Fruit fly (Drosophila melanogaster): ENCODE results near the gene CG6005.

CG6005 gene

dm6 chr3R:19017318-19018043 lies 6.3 kb downstream of the CG6005 start:
- TF ChIP-seq psq (optimal IDR thresholded peaks at IDR 0.05): no peak
- no peak for TF ChIP-seq ttk (optimal IDR thresholded peaks at IDR 0.05)
- TF ChIP-seq h (optimal IDR thresholded peaks at IDR 0.05): no peak
- TF ChIP-seq Myc (optimal IDR thresholded peaks at IDR 0.05): no peak
- TF ChIP-seq Sin3A (optimal IDR thresholded peaks at IDR 0.05): no peak
- TF ChIP-seq insv (optimal IDR thresholded peaks at IDR 0.05): no peak

- TF ChIP-seq h (optimal IDR thresholded peaks at IDR 0.05) (no peak), Sin3A (optimal IDR thresholded peaks at IDR 0.05) (no peak), psq (optimal IDR thresholded peaks at IDR 0.05) (no peak), ttk (optimal IDR thresholded peaks at IDR 0.05) (no peak), Myc (optimal IDR thresholded peaks at IDR 0.05) (no peak), insv (optimal IDR thresholded peaks at IDR 0.05) (no peak)
These were observed 8.4 kb downstream of the CG6005 start for dm6 chr3R:19015423-19015810.

DNA sequence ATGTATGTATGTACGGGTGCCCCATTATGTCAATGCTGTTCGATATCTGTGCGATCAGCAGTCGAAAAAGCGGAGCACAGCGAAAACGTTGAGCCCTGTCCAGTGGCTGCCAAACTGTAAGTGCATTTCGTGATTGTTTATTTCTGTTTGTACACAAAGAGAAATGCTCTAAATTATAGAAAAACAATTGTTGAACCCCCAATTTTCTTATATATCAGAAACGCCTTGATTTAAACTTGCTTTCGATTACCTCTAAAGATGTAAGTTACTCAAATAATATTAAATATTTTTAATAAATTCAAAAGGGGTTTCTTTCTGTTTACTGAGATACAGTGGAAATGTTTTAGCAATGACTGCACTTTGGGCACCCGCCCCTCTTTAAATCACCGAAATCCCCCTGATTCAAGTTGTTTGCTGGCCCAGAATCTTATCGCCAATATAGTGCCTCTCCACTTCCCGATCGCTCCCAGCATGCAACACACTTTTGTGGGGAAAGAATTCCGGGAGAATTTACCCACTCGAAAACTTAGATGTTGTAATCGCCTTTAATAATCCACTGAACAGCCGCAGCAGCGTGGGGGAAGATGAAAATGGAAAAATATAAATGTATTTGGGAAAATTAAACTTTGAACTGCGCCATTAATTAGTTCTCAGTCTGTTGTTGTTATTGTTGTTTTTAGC lies 8.9 kb downstream of the CG6005 start:
- TF ChIP-seq insv (optimal IDR thresholded peaks at IDR 0.05): no peak
- TF ChIP-seq psq (optimal IDR thresholded peaks at IDR 0.05): no peak
- TF ChIP-seq h (optimal IDR thresholded peaks at IDR 0.05): no peak
- TF ChIP-seq Sin3A (optimal IDR thresholded peaks at IDR 0.05): no peak
- no peak for TF ChIP-seq ttk (optimal IDR thresholded peaks at IDR 0.05)
- TF ChIP-seq Myc (optimal IDR thresholded peaks at IDR 0.05): no peak

DNA sequence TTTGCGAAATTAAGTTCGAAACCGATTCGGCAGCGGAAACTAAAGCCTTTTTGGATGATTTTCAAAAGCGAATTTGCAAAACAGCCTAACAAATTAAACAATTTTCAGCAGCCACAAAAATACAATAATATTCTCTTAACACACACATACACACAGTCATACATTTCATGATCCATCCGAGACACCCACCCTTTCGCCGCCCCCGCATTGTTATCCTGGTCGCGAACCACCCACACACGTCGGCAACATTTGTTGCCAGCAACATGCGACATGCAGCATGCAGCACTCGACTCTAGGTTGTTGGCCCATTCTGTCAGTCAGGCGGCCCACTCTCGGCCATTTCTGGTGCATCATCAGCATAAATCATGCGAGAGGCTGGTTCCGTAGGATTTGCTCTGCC lies 9.8 kb downstream of the CG6005 start:
- TF ChIP-seq insv (optimal IDR thresholded peaks at IDR 0.05): no peak
- no peak for TF ChIP-seq Myc (optimal IDR thresholded peaks at IDR 0.05)
- no peak for TF ChIP-seq psq (optimal IDR thresholded peaks at IDR 0.05)
- no peak for TF ChIP-seq ttk (optimal IDR thresholded peaks at IDR 0.05)
- TF ChIP-seq h (optimal IDR thresholded peaks at IDR 0.05): no peak

DNA sequence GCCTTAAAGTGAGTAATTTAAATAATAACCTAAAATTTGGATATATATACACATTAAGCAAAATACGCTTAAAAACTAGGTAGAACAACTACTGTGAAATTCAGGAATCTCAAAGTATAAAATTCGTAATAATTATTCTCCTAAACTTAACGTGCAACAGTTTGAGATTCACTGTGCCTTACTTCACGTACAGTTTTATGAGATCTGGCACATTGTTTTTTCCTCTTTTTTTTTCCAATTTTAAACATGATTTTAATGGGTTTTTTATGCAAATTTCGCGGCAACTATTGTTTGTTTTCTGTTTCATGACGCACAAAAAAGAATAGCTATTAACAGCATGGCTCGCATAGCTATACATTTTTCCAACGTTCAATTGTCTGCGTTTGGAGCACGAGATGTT lies 11.9 kb downstream of the CG6005 start:
- TF ChIP-seq insv (optimal IDR thresholded peaks at IDR 0.05): no peak

dm6 chr3R:19010923-19011322 lies 12.9 kb downstream of the CG6005 start:
- TF ChIP-seq ttk (optimal IDR thresholded peaks at IDR 0.05): no peak
- TF ChIP-seq insv (optimal IDR thresholded peaks at IDR 0.05): no peak
- no peak for TF ChIP-seq Myc (optimal IDR thresholded peaks at IDR 0.05)
- no peak for TF ChIP-seq psq (optimal IDR thresholded peaks at IDR 0.05)
- no peak for TF ChIP-seq Sin3A (optimal IDR thresholded peaks at IDR 0.05)
- no peak for TF ChIP-seq h (optimal IDR thresholded peaks at IDR 0.05)

DNA sequence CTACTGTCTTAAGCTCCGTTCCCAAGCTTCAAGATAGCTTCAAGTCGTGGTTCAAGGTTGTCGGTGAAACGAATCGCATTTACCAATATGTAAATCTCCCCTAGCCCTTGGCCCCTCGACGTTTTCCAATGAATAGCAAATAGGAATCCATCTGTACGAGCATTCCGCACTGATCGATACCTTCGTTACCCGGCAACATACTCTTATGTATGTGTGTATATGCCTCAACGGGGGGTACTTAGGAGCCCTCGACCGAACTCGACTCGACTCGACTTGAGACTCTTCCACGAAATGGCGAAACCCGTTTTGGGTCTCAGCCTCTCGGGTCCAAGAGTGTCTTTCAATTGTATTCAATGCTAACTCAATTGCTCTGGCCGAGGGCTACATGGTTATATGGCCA lies 22.1 kb downstream of the CG6005 start:
- TF ChIP-seq psq (optimal IDR thresholded peaks at IDR 0.05) (no peak), h (optimal IDR thresholded peaks at IDR 0.05) (no peak), Myc (optimal IDR thresholded peaks at IDR 0.05) (no peak), Sin3A (optimal IDR thresholded peaks at IDR 0.05) (no peak)

dm6 chr3R:18999906-19000451 lies 23.9 kb downstream of the CG6005 start:
- no peak for TF ChIP-seq Sin3A (optimal IDR thresholded peaks at IDR 0.05)
- TF ChIP-seq h (optimal IDR thresholded peaks at IDR 0.05): no peak
- no peak for TF ChIP-seq psq (optimal IDR thresholded peaks at IDR 0.05)
- TF ChIP-seq ttk (optimal IDR thresholded peaks at IDR 0.05): no peak
- TF ChIP-seq Myc (optimal IDR thresholded peaks at IDR 0.05): no peak
- TF ChIP-seq insv (optimal IDR thresholded peaks at IDR 0.05): no peak

- no peak for TF ChIP-seq insv (optimal IDR thresholded peaks at IDR 0.05)
- TF ChIP-seq Sin3A (optimal IDR thresholded peaks at IDR 0.05): no peak
- TF ChIP-seq Myc (optimal IDR thresholded peaks at IDR 0.05): no peak
- no peak for TF ChIP-seq psq (optimal IDR thresholded peaks at IDR 0.05)
- TF ChIP-seq h (optimal IDR thresholded peaks at IDR 0.05): no peak
- no peak for TF ChIP-seq ttk (optimal IDR thresholded peaks at IDR 0.05)
These were observed 25.5 kb downstream of the CG6005 start for dm6 chr3R:18998370-18998769.

- TF ChIP-seq h (optimal IDR thresholded peaks at IDR 0.05) (no peak), Myc (optimal IDR thresholded peaks at IDR 0.05) (no peak), insv (optimal IDR thresholded peaks at IDR 0.05) (no peak), Sin3A (optimal IDR thresholded peaks at IDR 0.05) (no peak), psq (optimal IDR thresholded peaks at IDR 0.05) (no peak), ttk (optimal IDR thresholded peaks at IDR 0.05) (no peak)
These were observed 26.2 kb downstream of the CG6005 start for dm6 chr3R:18997388-18998287.

DNA sequence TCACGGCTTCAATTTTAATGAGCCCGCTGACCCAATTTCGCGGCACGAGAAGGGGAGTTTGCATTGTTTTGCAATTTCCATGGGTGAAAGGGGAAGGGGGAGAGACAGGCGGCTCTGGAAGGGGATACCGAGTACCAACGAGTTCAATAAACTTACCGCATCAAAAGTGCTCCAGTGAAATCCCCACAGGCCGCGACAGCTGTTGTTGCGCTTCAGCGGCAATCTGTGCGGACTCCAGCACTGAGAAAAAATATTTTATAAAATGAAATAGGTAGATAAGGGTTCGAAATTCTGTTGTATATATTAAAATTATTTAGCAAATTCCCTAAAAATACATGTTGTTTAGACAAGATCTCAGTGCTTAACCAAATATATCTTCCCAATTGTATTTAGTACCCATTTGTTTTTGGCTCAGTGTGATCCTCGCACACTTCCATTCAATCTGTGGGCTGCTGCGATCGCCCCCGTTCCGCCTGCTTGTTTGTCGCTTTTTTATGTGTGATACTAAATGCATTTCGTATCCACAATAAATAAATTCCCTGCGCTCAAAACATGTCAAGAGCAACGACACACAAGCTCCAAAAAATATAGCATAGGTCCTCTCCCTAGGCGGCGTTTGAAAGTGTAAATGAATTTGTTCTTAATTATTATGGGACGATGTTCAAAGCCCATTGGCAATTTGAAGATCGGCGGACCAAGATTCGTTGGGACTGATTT lies 28.1 kb downstream of the CG6005 start:
- TF ChIP-seq Sin3A (optimal IDR thresholded peaks at IDR 0.05): no peak
- no peak for TF ChIP-seq h (optimal IDR thresholded peaks at IDR 0.05)
- no peak for TF ChIP-seq psq (optimal IDR thresholded peaks at IDR 0.05)
- no peak for TF ChIP-seq insv (optimal IDR thresholded peaks at IDR 0.05)
- no peak for TF ChIP-seq Myc (optimal IDR thresholded peaks at IDR 0.05)
- no peak for TF ChIP-seq ttk (optimal IDR thresholded peaks at IDR 0.05)

All from Kc167 (cell line).